Fruit fly (Drosophila melanogaster) whole organism, prepupa: ENCODE measurements around the gene CG13367.

Experiments
- CG10631 ChIP-seq: fragments of 200-800 bp; sonication (Bioruptor generic); optimal IDR thresholded peaks from 2 replicates; lab custom pipeline; 2016; ENCODE audit warnings: missing biosample characterization, missing genetic modification characterization
- CG11294 ChIP-seq: fragments of 200-800 bp; sonication (Bioruptor generic); IDR thresholded peaks from 2 replicates; pipeline ENCODE4 v1.3.6; 2022; ENCODE audit warnings: missing biosample characterization, missing genetic modification characterization
- CG1621 ChIP-seq: fragments of 200-800 bp; sonication (Bioruptor generic); optimal IDR thresholded peaks from 3 replicates; lab custom pipeline; 2018; ENCODE audit warnings: missing biosample characterization, mild to moderate bottlenecking, missing genetic modification characterization
- CG16779 ChIP-seq: fragments of 200-800 bp; sonication (Bioruptor generic); optimal IDR thresholded peaks from 3 replicates; lab custom pipeline; 2017; ENCODE audit warnings: missing biosample characterization, mild to moderate bottlenecking, missing genetic modification characterization
- CG34406 ChIP-seq: fragments of 200-800 bp; sonication (Bioruptor generic); optimal IDR thresholded peaks from 3 replicates; lab custom pipeline; 2016; ENCODE audit warnings: missing biosample characterization, missing genetic modification characterization
- CG4318 ChIP-seq: fragments of 200-800 bp; sonication (Bioruptor generic); optimal IDR thresholded peaks from 3 replicates; lab custom pipeline; 2017; ENCODE audit warnings: missing biosample characterization, mild to moderate bottlenecking, missing genetic modification characterization
- CG6163 ChIP-seq: fragments of 200-800 bp; sonication (Bioruptor generic); IDR thresholded peaks from 3 replicates; pipeline ENCODE4 v1.3.6; 2022; ENCODE audit warnings: missing biosample characterization, missing genetic modification characterization
- CG6792 ChIP-seq: fragments of 200-800 bp; sonication (Bioruptor generic); optimal IDR thresholded peaks from 3 replicates; lab custom pipeline; 2016; ENCODE audit warnings: missing biosample characterization, missing genetic modification characterization
- CG7368 ChIP-seq: fragments of 200-800 bp; sonication (Bioruptor generic); optimal IDR thresholded peaks from 3 replicates; lab custom pipeline; 2016; ENCODE audit warnings: missing biosample characterization, missing genetic modification characterization
- CG8119 ChIP-seq: fragments of 200-800 bp; sonication (Bioruptor generic); IDR thresholded peaks from 3 replicates; pipeline ENCODE4 v1.3.6; 2022; ENCODE audit warnings: missing biosample characterization, missing genetic modification characterization
- CG8632 ChIP-seq: fragments of 200-800 bp; sonication (Bioruptor generic); optimal IDR thresholded peaks from 3 replicates; lab custom pipeline; 2016; ENCODE audit warnings: missing biosample characterization, missing genetic modification characterization
- CG9139 ChIP-seq: fragments of 200-800 bp; sonication (Bioruptor generic); optimal IDR thresholded peaks from 3 replicates; lab custom pipeline; 2017; ENCODE audit warnings: missing biosample characterization, mild to moderate bottlenecking, missing genetic modification characterization
- Eip78C ChIP-seq: fragments of 200-800 bp; sonication (Bioruptor generic); peaks from one replicate; lab custom pipeline; 2016; ENCODE audit warnings: missing biosample characterization, missing genetic modification characterization
- Ets96B ChIP-seq: fragments of 200-800 bp; optimal IDR thresholded peaks from 2 replicates; lab custom pipeline; 2019; ENCODE audit warnings: missing biosample characterization, mild to moderate bottlenecking, missing genetic modification characterization, moderate library complexity
- Smox ChIP-seq: fragments of 200-800 bp; sonication (Bioruptor generic); optimal IDR thresholded peaks from 3 replicates; lab custom pipeline; 2016; ENCODE audit warnings: missing biosample characterization, missing genetic modification characterization
- Sox102F ChIP-seq: fragments of 200-800 bp; sonication (Bioruptor generic); optimal IDR thresholded peaks from 2 replicates; lab custom pipeline; 2016; ENCODE audit warnings: missing biosample characterization, mild to moderate bottlenecking, missing genetic modification characterization
- Sox15 ChIP-seq: fragments of 200-800 bp; sonication (Bioruptor generic); optimal IDR thresholded peaks from 3 replicates; lab custom pipeline; 2016; ENCODE audit warnings: missing biosample characterization, missing genetic modification characterization
- acj6 ChIP-seq: fragments of 200-800 bp; sonication (Bioruptor generic); optimal IDR thresholded peaks from 3 replicates; lab custom pipeline; 2016; ENCODE audit warnings: missing biosample characterization, missing genetic modification characterization
- dsx ChIP-seq: fragments of 200-800 bp; optimal IDR thresholded peaks from 3 replicates; lab custom pipeline; 2019; ENCODE audit warnings: missing biosample characterization, mild to moderate bottlenecking, missing genetic modification characterization, moderate library complexity; ENCODE audit not compliant: poor library complexity, severe bottlenecking
- eg ChIP-seq: fragments of 200-800 bp; sonication (Bioruptor generic); IDR thresholded peaks from 3 replicates; pipeline ENCODE4 v1.3.6; 2022; ENCODE audit warnings: missing biosample characterization, missing genetic modification characterization
- fd59A ChIP-seq: fragments of 200-800 bp; sonication (Bioruptor generic); optimal IDR thresholded peaks from 2 replicates; lab custom pipeline; 2017; ENCODE audit warnings: missing biosample characterization, mild to moderate bottlenecking, missing genetic modification characterization, missing genetic modification reagents
- fkh ChIP-seq: fragments of 200-800 bp; sonication (Bioruptor generic); optimal IDR thresholded peaks from 3 replicates; lab custom pipeline; 2017; ENCODE audit warnings: missing biosample characterization, mild to moderate bottlenecking, missing genetic modification characterization, moderate library complexity
- lz ChIP-seq: fragments of 200-800 bp; sonication (Bioruptor generic); optimal IDR thresholded peaks from 3 replicates; lab custom pipeline; 2016; ENCODE audit warnings: missing biosample characterization, missing genetic modification characterization
- net ChIP-seq: fragments of 200-800 bp; sonication (Bioruptor generic); optimal IDR thresholded peaks from 3 replicates; lab custom pipeline; 2016; ENCODE audit warnings: missing biosample characterization, missing genetic modification characterization
- spab ChIP-seq: fragments of 200-800 bp; sonication (Bioruptor generic); optimal IDR thresholded peaks from 2 replicates; lab custom pipeline; 2017; ENCODE audit warnings: missing biosample characterization, mild to moderate bottlenecking, missing genetic modification characterization, missing genetic modification reagents
- ss ChIP-seq, 2 experiments: fragments of 200-800 bp; sonication (Bioruptor generic); optimal IDR thresholded peaks; 2 replicates in 1 of 2; 3 replicates in 1 of 2; lab custom pipeline; 2017 to 2018; ENCODE audit warnings: mild to moderate bottlenecking in 2 of 2, missing biosample characterization in 2 of 2, missing genetic modification characterization in 2 of 2, moderate library complexity in 1 of 2
- svp ChIP-seq: fragments of 200-800 bp; sonication (Bioruptor generic); peaks from one replicate; lab custom pipeline; 2016; ENCODE audit warnings: missing biosample characterization, missing genetic modification characterization

CG13367 gene

DNA sequence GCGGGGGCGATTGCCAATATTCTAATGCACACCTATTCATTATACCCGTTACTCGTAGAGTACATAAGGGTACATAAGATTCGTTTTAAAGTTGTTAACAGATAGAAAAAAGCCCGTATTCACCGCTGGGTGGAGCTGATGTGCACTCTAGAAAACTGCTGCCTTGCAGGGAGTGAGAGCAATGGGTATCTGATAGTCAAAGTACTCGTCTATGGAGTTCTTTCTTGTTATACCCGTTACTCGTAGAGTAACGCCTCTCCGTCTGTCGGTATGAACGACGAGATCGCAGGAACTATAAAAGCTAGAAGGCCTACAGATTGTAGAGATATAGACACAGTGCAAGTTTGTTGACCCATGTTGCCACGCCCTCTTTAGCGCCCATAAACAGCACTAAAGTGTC is 49.4 kb downstream of the CG13367 start:
- TF ChIP-seq CG4318 (no peak), spab (no peak), Eip78C (GFP tag; lab: Kevin White, UChicago) (no peak), fd59A (GFP tag; lab: Kevin White, UChicago) (no peak), lz (GFP tag; lab: Kevin White, UChicago) (no peak), Ets96B (tag; lab: Kevin White, UChicago) (no peak), CG11294 (GFP tag; lab: Robert Waterston, UW) (no peak), CG10631 (no peak), CG1621 (tag; lab: Kevin White, UChicago) (no peak), Sox15 (GFP tag; lab: Kevin White, UChicago) (no peak), acj6 (GFP tag; lab: Kevin White, UChicago) (no peak)
- TF ChIP-seq, all 60 proteins: peak for 0

DNA sequence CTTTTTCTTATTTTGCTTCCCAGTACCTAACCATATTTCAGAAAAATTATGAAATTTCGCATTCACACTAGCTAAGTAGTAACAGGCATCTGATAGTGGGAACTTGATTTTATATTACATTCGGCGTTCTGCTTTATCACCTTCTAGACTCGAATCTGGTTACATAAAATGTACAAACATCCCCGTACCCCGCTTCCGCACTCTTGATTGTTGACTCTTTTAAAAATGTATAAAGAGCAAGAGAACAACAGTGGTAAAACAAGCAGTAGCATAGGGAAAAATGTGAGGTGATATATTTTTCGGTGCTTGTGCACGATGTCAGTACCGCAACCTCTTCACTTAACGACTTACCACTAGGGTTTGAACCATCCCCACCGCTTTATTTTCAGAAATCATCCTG is 49.8 kb downstream of the CG13367 start:
- TF ChIP-seq dsx (no peak), fkh (GFP tag; lab: Kevin White, UChicago) (peak; percentile 75), eg (GFP tag; lab: Robert Waterston, UW) (no peak), net (GFP tag; lab: Kevin White, UChicago) (no peak), Smox (GFP tag; lab: Kevin White, UChicago) (no peak), Sox102F (GFP tag; lab: Kevin White, UChicago) (no peak), CG16779 (no peak), CG6163 (GFP tag; lab: Robert Waterston, UW) (no peak), CG7368 (GFP tag; lab: Kevin White, UChicago) (no peak)

DNA sequence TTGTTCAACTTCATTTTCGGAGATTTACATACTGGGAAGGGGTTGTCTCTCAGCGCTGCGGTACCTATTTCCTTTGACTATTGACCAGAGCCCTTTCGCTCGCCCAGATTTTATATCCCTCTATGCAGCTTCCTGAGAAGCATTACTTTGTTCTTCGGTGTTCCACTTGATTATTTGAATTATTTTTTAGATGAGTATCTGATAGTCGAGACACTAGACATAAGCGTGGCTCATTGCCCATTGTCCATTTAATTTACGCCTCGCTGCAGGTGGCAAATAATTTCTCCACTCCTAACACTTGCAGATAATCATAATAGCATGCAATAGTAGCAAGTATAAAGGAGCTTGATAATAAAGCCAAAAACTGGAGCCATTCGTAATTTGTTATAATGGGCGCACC is 50.2 kb downstream of the CG13367 start:
- no peak for TF ChIP-seq Sox102F (GFP tag; lab: Kevin White, UChicago)
- no peak for TF ChIP-seq acj6 (GFP tag; lab: Kevin White, UChicago)
- no peak for TF ChIP-seq fd59A (GFP tag; lab: Kevin White, UChicago)
- no peak for TF ChIP-seq CG8632 (GFP tag; lab: Kevin White, UChicago)
- TF ChIP-seq svp: no peak
- no peak for TF ChIP-seq CG8119 (GFP tag; lab: Robert Waterston, UW)
- no peak for TF ChIP-seq CG34406
- no peak for TF ChIP-seq CG4318
- TF ChIP-seq ss (GFP tag; optimal IDR thresholded peaks at IDR 0.05; lab: Kevin White, UChicago): no peak
- TF ChIP-seq CG6792 (GFP tag; lab: Kevin White, UChicago): no peak
- TF ChIP-seq CG9139 (GFP tag; lab: Kevin White, UChicago): no peak
- no peak for TF ChIP-seq CG10631
